Worm (Caenorhabditis elegans) whole organism, mixed stage, embryonic: ENCODE data around the gene fln-2.
A peak's percentile ranks its signal among the peaks of the same experiment; 100 is the strongest.
"Not testable (repeated sequence)": the region's sequence is repeated elsewhere in the genome, so short reads cannot be mapped to it uniquely, and the experiment has no call there.

Experiments used
- M03D4.4 ChIP-seq: sonication (generic microtip); optimal IDR thresholded peaks from 2 replicates; lab custom pipeline; 2017; ENCODE audit warnings: mild to moderate bottlenecking, missing genetic modification characterization, missing compliant biosample characterization
- blmp-1 ChIP-seq: fragments of 150-350 bp; optimal IDR thresholded peaks from 2 replicates; lab custom pipeline; 2014; ENCODE audit warnings: missing biosample characterization, missing genetic modification characterization
- ceh-39 ChIP-seq: fragments of 150-350 bp; optimal IDR thresholded peaks from 2 replicates; lab custom pipeline; 2014; ENCODE audit warnings: missing biosample characterization, missing genetic modification characterization
- ceh-43 ChIP-seq: fragments of 200-800 bp; sonication (Bioruptor generic); optimal IDR thresholded peaks from 2 replicates; lab custom pipeline; 2018; ENCODE audit warnings: mild to moderate bottlenecking, missing genetic modification characterization, moderate library complexity, missing compliant biosample characterization
- ceh-83 ChIP-seq: fragments of 200-800 bp; sonication (Bioruptor generic); optimal IDR thresholded peaks from 2 replicates; lab custom pipeline; 2018; ENCODE audit warnings: mild to moderate bottlenecking, missing genetic modification characterization, missing compliant biosample characterization
- ces-1 ChIP-seq: fragments of 150-350 bp; optimal IDR thresholded peaks from 2 replicates; lab custom pipeline; 2014; ENCODE audit warnings: missing biosample characterization, missing genetic modification reagents, missing genetic modification characterization
- elt-1 ChIP-seq: sonication (generic microtip); optimal IDR thresholded peaks from 2 replicates; lab custom pipeline; 2017; ENCODE audit warnings: missing genetic modification characterization, mild to moderate bottlenecking, missing compliant biosample characterization, antibody characterized with exemption, moderate library complexity, borderline replicate concordance; ENCODE audit not compliant: insufficient read depth
- ham-2 ChIP-seq: fragments of 200-800 bp; sonication (Bioruptor generic); optimal IDR thresholded peaks from 2 replicates; lab custom pipeline; 2018; ENCODE audit warnings: mild to moderate bottlenecking, missing genetic modification characterization, missing compliant biosample characterization
- lin-13 ChIP-seq: fragments of 150-350 bp; optimal IDR thresholded peaks from 2 replicates; lab custom pipeline; 2014; ENCODE audit warnings: missing biosample characterization, missing genetic modification characterization
- lin-32 ChIP-seq: fragments of 200-800 bp; sonication (Bioruptor generic); optimal IDR thresholded peaks from 2 replicates; lab custom pipeline; 2018; ENCODE audit warnings: mild to moderate bottlenecking, missing genetic modification characterization, missing compliant biosample characterization
- lsy-2 ChIP-seq: fragments of 150-350 bp; optimal IDR thresholded peaks from 2 replicates; lab custom pipeline; 2014; ENCODE audit warnings: missing biosample characterization, missing genetic modification characterization
- mab-5 ChIP-seq: fragments of 150-350 bp; optimal IDR thresholded peaks from 2 replicates; lab custom pipeline; 2014; ENCODE audit warnings: missing biosample characterization, missing genetic modification characterization
- mep-1 ChIP-seq: fragments of 150-350 bp; optimal IDR thresholded peaks from 2 replicates; lab custom pipeline; 2017; ENCODE audit warnings: missing biosample characterization, missing genetic modification reagents, missing genetic modification characterization, inconsistent platforms
- mls-2 ChIP-seq: sonication (generic microtip); optimal IDR thresholded peaks from 2 replicates; lab custom pipeline; 2016; ENCODE audit warnings: mild to moderate bottlenecking, missing genetic modification characterization, moderate library complexity, missing compliant biosample characterization
- nhr-12 ChIP-seq: fragments of 150-350 bp; optimal IDR thresholded peaks from 2 replicates; lab custom pipeline; 2014; ENCODE audit warnings: missing biosample characterization, missing genetic modification characterization
- nhr-2 ChIP-seq: fragments of 150-350 bp; optimal IDR thresholded peaks from 2 replicates; lab custom pipeline; 2014; ENCODE audit warnings: missing biosample characterization, missing genetic modification characterization
- nhr-237 ChIP-seq: fragments of 150-350 bp; optimal IDR thresholded peaks from 2 replicates; lab custom pipeline; 2014; ENCODE audit warnings: missing biosample characterization, missing genetic modification characterization
- nhr-28 ChIP-seq: fragments of 150-350 bp; optimal IDR thresholded peaks from 2 replicates; lab custom pipeline; 2014; ENCODE audit warnings: missing biosample characterization, missing genetic modification characterization
- nhr-76 ChIP-seq: sonication (generic microtip); optimal IDR thresholded peaks from 2 replicates; lab custom pipeline; 2017; ENCODE audit warnings: missing biosample characterization, missing genetic modification characterization
- pha-4 ChIP-seq: fragments of 150-350 bp; optimal IDR thresholded peaks from 2 replicates; lab custom pipeline; 2018; ENCODE audit warnings: missing biosample characterization, missing genetic modification reagents, missing genetic modification characterization
- sem-2 ChIP-seq: fragments of 200-800 bp; sonication (Bioruptor generic); optimal IDR thresholded peaks from 2 replicates; lab custom pipeline; 2018; ENCODE audit warnings: mild to moderate bottlenecking, missing genetic modification characterization, missing compliant biosample characterization
- sptf-1 ChIP-seq: sonication (generic microtip); optimal IDR thresholded peaks from 2 replicates; lab custom pipeline; 2017; ENCODE audit warnings: mild to moderate bottlenecking, missing genetic modification characterization, moderate library complexity, missing compliant biosample characterization
- unc-120 ChIP-seq: sonication (generic microtip); optimal IDR thresholded peaks from 2 replicates; lab custom pipeline; 2017; ENCODE audit warnings: missing genetic modification characterization, missing compliant biosample characterization; ENCODE audit not compliant: poor library complexity, severe bottlenecking
- unc-39 ChIP-seq: fragments of 150-350 bp; optimal IDR thresholded peaks from 2 replicates; lab custom pipeline; 2014; ENCODE audit warnings: missing biosample characterization, missing genetic modification characterization
- unc-62 ChIP-seq: fragments of 150-350 bp; optimal IDR thresholded peaks from 2 replicates; lab custom pipeline; 2014; ENCODE audit warnings: missing biosample characterization, missing genetic modification reagents, missing genetic modification characterization
- zip-8 ChIP-seq: fragments of 150-350 bp; optimal IDR thresholded peaks from 2 replicates; lab custom pipeline; 2014; ENCODE audit warnings: missing biosample characterization, missing genetic modification characterization
- ztf-11 ChIP-seq: fragments of 150-350 bp; optimal IDR thresholded peaks from 2 replicates; lab custom pipeline; 2014; ENCODE audit warnings: missing biosample characterization, missing genetic modification characterization

Gene fln-2

DNA sequence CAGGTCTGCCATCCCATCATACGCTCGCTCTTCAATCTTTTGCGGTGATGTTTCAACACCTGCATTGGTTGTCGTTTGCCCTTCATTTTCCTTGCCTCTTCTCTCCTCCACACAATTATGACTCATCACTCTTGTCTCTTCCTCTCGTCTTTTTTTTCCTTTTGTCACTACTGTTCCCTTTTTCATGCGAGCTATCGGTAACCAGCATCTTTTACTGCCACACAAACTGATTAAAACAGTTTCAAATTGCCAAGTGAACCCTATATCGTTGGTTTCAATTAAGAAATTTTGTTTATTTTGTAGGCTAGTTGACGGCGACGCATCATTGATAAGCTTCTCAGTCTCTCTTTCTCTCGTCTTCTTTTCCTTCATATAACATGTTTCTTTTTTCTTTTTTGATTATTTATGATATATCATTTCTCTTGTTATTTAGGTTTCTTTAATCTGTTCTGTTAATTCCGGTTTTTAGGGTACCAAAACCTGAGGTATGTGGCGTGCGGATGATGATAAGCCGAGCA is 48.7 kb downstream of the fln-2 start, which contains the start of gene ZK899.1:
Gene ZK899.1, plus strand, starts transcription at position 468 of the 518 bp plus-strand sequence.
- no peak for TF ChIP-seq blmp-1 (tag; lab: Kevin White, UChicago)
- no peak for TF ChIP-seq unc-39
- no peak for TF ChIP-seq M03D4.4 (tag; lab: Kevin White, UChicago)
- no peak for TF ChIP-seq sptf-1 (tag; lab: Kevin White, UChicago)
- no peak for TF ChIP-seq nhr-76 (tag; lab: Kevin White, UChicago)
- TF ChIP-seq ceh-83: no peak
- TF ChIP-seq mls-2 (tag; lab: Kevin White, UChicago): no peak
- TF ChIP-seq zip-8 (tag; lab: Kevin White, UChicago): no peak
- no peak for TF ChIP-seq pha-4
- TF ChIP-seq mab-5 (tag; lab: Kevin White, UChicago): no peak
- TF ChIP-seq elt-1 (tag; lab: Kevin White, UChicago): no peak
- no peak for TF ChIP-seq ham-2
- no peak for TF ChIP-seq sem-2 (GFP tag; lab: Kevin White, UChicago)
- no peak for TF ChIP-seq mep-1 (tag; lab: Kevin White, UChicago)
- TF ChIP-seq nhr-237: no peak
- TF ChIP-seq ztf-11 (tag; lab: Kevin White, UChicago): no peak
- no peak for TF ChIP-seq ceh-43 (GFP tag; lab: Kevin White, UChicago)
- no peak for TF ChIP-seq nhr-12

DNA sequence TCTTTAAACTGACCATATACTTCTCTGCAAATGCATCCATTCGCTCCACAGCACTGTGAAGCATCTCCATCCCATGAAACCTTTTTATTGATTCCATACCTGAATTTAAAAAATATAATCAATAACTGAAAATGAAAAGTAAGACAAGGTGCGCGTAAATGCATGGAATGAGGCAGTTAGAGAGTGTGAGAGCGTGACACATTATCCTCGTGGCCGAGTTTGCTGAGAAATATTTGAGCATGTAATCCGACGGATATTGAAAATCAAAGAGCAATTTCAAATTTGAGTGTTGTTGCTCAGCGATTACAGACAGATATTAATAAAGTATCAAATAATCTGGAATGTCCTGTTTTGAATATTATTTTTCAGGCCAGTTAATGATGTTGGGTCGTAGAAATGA is 51.8 kb downstream of the fln-2 start, which contains the start of gene ZK899.7:
Gene ZK899.7, minus strand, starts transcription at position 101 of the 400 bp plus-strand sequence.
- TF ChIP-seq lin-13 (tag; lab: Kevin White, UChicago): no peak

DNA sequence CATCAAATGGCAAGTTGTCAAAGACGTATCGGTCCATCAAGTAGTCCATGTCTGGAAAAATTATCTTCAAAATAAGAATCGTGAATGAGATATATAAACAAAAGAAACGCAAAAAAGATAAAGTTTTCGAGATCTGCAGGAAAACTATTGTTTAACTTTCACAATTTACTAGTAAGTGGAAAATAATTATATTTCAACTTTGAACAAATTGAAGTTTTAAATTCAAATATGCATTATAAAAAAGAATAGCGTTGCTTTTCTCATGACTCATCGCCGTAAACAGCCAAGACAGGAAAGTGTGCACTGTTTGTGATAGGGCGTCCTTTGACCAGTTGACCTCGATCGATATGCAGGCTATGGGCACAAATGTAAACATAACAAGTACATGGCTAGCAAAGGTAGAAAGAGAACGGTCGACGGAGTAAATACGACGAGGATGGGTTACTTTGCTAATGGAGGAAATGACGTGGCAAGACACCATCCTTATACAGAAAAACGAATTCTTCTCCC is 54.5 kb downstream of the fln-2 start, which contains the start of gene ZK899.2:
Gene ZK899.2, minus strand, starts transcription at position 51 of the 510 bp plus-strand sequence.
- peak; percentile 77 for TF ChIP-seq pha-4
- TF ChIP-seq unc-120 (tag; lab: Kevin White, UChicago): no peak
- no peak for TF ChIP-seq lsy-2
- TF ChIP-seq nhr-2 (tag; lab: Kevin White, UChicago): peak; percentile 27

ce11 chrX:9452483-9453198 is 55.1 kb downstream of the fln-2 start, which contains the start of gene ZK899.3:
ZK899.3 (plus strand) TSS chrX:9453148.
- TF ChIP-seq unc-39 (no peak), elt-1 (tag; lab: Kevin White, UChicago) (no peak), unc-120 (tag; lab: Kevin White, UChicago) (no peak)
- TF ChIP-seq, all 35 proteins: peak for 0

- TF ChIP-seq ces-1 (GFP tag; lab: Kevin White, UChicago) (no peak), nhr-28 (no peak)
These were observed 59.1 kb downstream of the fln-2 start for ce11 chrX:9456579-9456978.

DNA sequence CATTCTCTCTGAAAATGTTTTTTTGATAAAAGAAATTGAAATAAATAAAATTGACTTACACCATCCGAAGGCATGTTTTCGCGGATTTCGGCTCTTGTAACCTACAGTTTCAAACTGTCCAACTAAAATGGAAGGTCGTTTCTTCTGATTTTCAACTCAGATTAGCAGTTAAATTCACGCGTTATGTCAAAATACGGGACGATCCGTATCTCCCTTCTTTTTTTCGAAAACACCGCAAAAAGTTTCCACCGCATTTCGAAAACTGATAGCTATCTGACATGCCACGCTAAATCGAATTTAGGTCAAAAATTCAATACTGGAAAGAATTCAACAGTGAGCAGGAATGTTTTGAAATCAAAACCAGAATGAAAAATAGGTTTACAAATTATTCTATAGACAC is 60.6 kb downstream of the fln-2 start, which contains the start of gene tba-8:
Gene tba-8, minus strand, starts transcription at position 207 of the 400 bp plus-strand sequence.
- TF ChIP-seq mab-5 (tag; lab: Kevin White, UChicago) (no peak), unc-62 (GFP tag; lab: Kevin White, UChicago) (no peak), blmp-1 (tag; lab: Kevin White, UChicago) (no peak), ceh-43 (GFP tag; lab: Kevin White, UChicago) (no peak), mep-1 (tag; lab: Kevin White, UChicago) (no peak), mls-2 (tag; lab: Kevin White, UChicago) (no peak), lsy-2 (no peak), sptf-1 (tag; lab: Kevin White, UChicago) (no peak), lin-32 (GFP tag; lab: Kevin White, UChicago) (no peak)

- not testable (repeated sequence) for TF ChIP-seq ceh-39; nhr-28; ztf-11 (tag; lab: Kevin White, UChicago)
- TF ChIP-seq, all 35 proteins: peak for 0; not testable (repeated sequence) for 35
These were observed 63.3 kb downstream of the fln-2 start, which contains the start of gene ZK899.5 for ce11 chrX:9460834-9461233. ZK899.5 (minus strand) TSS chrX:9460934.
